Fruit fly (Drosophila melanogaster): ENCODE results near the gene betaTub85D.
A peak's percentile ranks its signal among the peaks of the same experiment; 100 is the strongest.

betaTub85D gene

dm6 chr3R:9378644-9379411 lies 31.3 kb downstream of the betaTub85D start (continued):
- TF ChIP-seq lilli (GFP tag; optimal IDR thresholded peaks at IDR 0.05) (peak; percentile 40), schlank (tag; optimal IDR thresholded peaks at IDR 0.05) (no peak), PHDP (tag; optimal IDR thresholded peaks at IDR 0.05) (peak; percentile 16), CG2889 (GFP tag; IDR thresholded peaks at IDR 0.05) (no peak), pum (GFP tag; optimal IDR thresholded peaks at IDR 0.05) (peak; percentile 26), Dek (tag; optimal IDR thresholded peaks at IDR 0.05) (no peak), C15 (GFP tag; IDR thresholded peaks at IDR 0.05) (no peak), fd102C (GFP tag; optimal IDR thresholded peaks at IDR 0.05) (peak; percentile 65), CG10267 (tag; optimal IDR thresholded peaks at IDR 0.05) (peak; percentile 86), Doc3 (GFP tag; IDR thresholded peaks at IDR 0.05; ENCODE audit: partially characterized antibody) (no peak), CG31441 (GFP tag; IDR thresholded peaks at IDR 0.05) (peak; percentile 71), CG4328 (GFP tag; optimal IDR thresholded peaks at IDR 0.05) (peak; percentile 35), seq (GFP tag; IDR thresholded peaks at IDR 0.05) (no peak), psq (GFP tag; optimal IDR thresholded peaks at IDR 0.05) (peak; percentile 15), CG11723 (GFP tag; optimal IDR thresholded peaks at IDR 0.05) (peak; percentile 20), CG12659 (GFP tag; optimal IDR thresholded peaks at IDR 0.05) (peak; percentile 15), CG10209 (GFP tag; optimal IDR thresholded peaks at IDR 0.05) (peak; percentile 58), Myb (GFP tag; optimal IDR thresholded peaks at IDR 0.05) (no peak), bsh (GFP tag; optimal IDR thresholded peaks at IDR 0.05) (peak; percentile 65 to 74), repo (GFP tag; optimal IDR thresholded peaks at IDR 0.05) (no peak), chn (GFP tag; optimal IDR thresholded peaks at IDR 0.05) (peak; percentile 9), tio (GFP tag; optimal IDR thresholded peaks at IDR 0.05) (peak; percentile 60), CG33213 (GFP tag; optimal IDR thresholded peaks at IDR 0.05) (peak; percentile 15), Camta (GFP tag; optimal IDR thresholded peaks at IDR 0.05) (peak; percentile 47), ATbp (GFP tag; optimal IDR thresholded peaks at IDR 0.05) (peak; percentile 46), CG7928 (GFP tag; optimal IDR thresholded peaks at IDR 0.05) (no peak), nom (GFP tag; optimal IDR thresholded peaks at IDR 0.05) (peak; percentile 68), CG30403 (GFP tag; optimal IDR thresholded peaks at IDR 0.05) (peak; percentile 51), CG12104 (GFP tag; optimal IDR thresholded peaks at IDR 0.05) (peak; percentile 27), CG15479 (GFP tag; optimal IDR thresholded peaks at IDR 0.05) (peak; percentile 75), CG18619 (GFP tag; optimal IDR thresholded peaks at IDR 0.05) (peak; percentile 36), CG17568 (GFP tag; optimal IDR thresholded peaks at IDR 0.05) (peak; percentile 0), Mes4 (GFP tag; optimal IDR thresholded peaks at IDR 0.05) (no peak), CG31365 (tag; optimal IDR thresholded peaks at IDR 0.05) (no peak)

dm6 chr3R:9376789-9377188 lies 33.3 kb downstream of the betaTub85D start:
- TF ChIP-seq Atf3 (GFP tag; optimal IDR thresholded peaks at IDR 0.05) (no peak), CG13775 (GFP tag; optimal IDR thresholded peaks at IDR 0.05) (no peak), CG15011 (GFP tag; optimal IDR thresholded peaks at IDR 0.05) (no peak), Pdp1 (GFP tag; optimal IDR thresholded peaks at IDR 0.05) (peak in 1 of 2 experiments; percentile 56), fd64A (GFP tag; optimal IDR thresholded peaks at IDR 0.05) (no peak), vvl (GFP tag; IDR thresholded peaks at IDR 0.05) (peak; percentile 61; the same call in 1 of the 2 replicates), CG9727 (GFP tag; optimal IDR thresholded peaks at IDR 0.05) (no peak), tap (tag; optimal IDR thresholded peaks at IDR 0.05) (no peak), CG18011 (GFP tag; optimal IDR thresholded peaks at IDR 0.05) (no peak), hkb (optimal IDR thresholded peaks at IDR 0.05) (peak; percentile 11), hkb (GFP tag; IDR thresholded peaks at IDR 0.05) (no peak), CG10979 (tag; optimal IDR thresholded peaks at IDR 0.05) (no peak), oc (tag; optimal IDR thresholded peaks at IDR 0.05) (peak; percentile 46), CG15269 (tag; optimal IDR thresholded peaks at IDR 0.05) (no peak), run (tag; optimal IDR thresholded peaks at IDR 0.05) (peak; percentile 66), CG13287 (GFP tag; IDR thresholded peaks at IDR 0.05; ENCODE audit: partially characterized antibody) (no peak)

Data from whole organism, embryonic.